Fruit fly (Drosophila melanogaster): Measurements from ENCODE around the gene Cbp80.

Gene Cbp80

DNA sequence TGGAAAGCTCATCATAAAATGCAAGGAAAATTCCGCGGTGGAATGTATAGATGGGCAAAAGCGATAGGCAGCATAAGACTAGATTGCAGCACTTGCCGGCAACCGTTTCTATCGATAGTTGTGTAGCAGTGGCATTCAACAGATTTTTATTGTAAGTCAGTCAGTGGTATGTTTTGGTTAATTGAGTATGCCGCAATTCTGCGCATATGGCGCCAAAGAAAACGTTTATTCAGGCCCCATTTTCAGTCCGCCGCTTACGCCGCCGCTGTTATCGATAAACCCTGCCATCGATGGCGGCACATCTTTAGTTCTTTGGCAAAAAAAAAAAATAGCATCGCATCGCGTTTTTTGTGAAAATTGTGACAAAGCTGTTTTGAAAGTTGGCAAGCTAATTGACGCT is at the start of gene Cbp80, which contains the start of gene Torsin:
TSS of gene Cbp80 (plus strand) at position 265 of the 400 bp plus-strand sequence.
TSS of gene Torsin (minus strand) at position 282 of the 400 bp plus-strand sequence.
- TF ChIP-seq CG8478 (optimal IDR thresholded peaks at IDR 0.05) (no peak), CTCF (optimal IDR thresholded peaks at IDR 0.05) (no peak)

DNA sequence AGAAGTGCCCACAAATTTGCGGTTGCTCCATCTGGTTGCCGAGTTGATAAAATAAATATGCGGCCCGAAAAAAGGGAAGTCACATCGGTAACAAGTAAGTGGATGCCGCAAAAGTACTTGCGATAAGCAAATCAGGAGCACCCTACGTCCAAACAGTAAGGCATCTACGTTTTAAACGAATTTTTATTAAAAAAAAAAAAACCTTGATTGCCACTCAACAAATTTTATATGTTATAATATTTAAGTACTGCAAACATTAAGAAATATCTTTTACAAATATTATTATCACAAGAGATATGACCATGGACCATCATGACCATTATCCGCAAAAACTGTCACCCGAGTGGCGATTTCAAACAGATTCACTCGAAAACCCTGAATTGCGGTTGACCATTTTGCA is 45.7 kb upstream of the Cbp80 start:
- TF ChIP-seq CTCF (optimal IDR thresholded peaks at IDR 0.05) (no peak), CG8478 (optimal IDR thresholded peaks at IDR 0.05) (no peak)

DNA sequence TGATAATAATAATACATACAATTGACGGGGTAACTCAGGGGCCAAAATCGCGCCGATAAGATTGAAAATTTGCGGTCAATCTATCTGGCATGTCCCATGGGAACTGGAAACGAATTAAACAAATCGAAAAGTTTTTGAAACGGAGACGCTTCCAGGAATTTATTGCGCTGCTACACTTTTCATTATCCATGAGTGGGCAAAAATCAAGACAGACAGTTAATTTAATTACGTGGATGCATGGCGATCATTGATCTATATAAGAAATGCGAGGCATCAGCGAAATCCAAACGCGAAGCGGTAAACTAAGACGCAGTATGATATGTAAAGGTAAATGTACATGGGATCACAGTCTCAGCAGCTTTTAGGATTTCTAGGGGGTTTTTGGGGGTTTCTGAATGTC is 45.3 kb upstream of the Cbp80 start:
- no peak for TF ChIP-seq CTCF (optimal IDR thresholded peaks at IDR 0.05)
- TF ChIP-seq CG8478 (optimal IDR thresholded peaks at IDR 0.05) = no peak

DNA sequence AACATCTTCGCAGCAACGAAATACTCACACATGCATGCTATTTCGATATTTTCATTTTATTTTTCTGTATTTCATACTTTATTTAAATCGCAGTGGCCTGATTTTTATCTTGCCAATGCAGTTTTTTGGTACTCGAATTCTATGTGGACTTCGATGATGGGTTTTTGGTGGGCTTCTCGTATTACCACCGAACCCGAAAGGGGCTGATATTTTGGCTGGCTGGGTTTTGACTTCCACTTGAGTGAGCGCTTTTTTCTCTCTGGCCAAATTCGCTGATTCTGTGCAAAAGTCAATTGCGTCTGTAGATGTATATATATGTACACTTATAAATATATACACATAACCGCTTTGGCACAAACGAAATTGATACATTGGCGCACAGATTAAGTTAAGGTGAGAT is 44.5 kb upstream of the Cbp80 start:
- no peak for TF ChIP-seq CTCF (optimal IDR thresholded peaks at IDR 0.05)
- TF ChIP-seq CG8478 (optimal IDR thresholded peaks at IDR 0.05) = no peak

DNA sequence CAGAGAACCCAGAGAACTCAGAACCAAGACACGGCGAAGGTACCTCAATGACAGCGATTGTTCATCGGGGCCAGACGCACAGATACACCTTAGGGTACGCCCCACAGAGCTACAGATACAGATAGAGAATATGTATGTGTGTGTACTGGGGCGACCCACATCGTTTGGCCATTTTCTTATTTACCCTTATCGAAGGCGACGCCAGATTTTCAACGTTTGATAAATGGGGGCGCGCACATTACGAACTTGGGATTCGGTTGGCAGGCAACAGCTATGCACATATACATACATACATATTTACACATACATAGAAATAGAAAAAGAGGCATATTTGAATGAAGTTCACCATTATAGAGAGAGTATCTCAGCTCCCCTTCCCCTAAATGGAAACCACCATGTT is 43.4 kb upstream of the Cbp80 start:
- TF ChIP-seq CTCF (optimal IDR thresholded peaks at IDR 0.05) (no peak), CG8478 (optimal IDR thresholded peaks at IDR 0.05) (no peak)

dm6 chrX:4609737-4610136 is 40.1 kb upstream of the Cbp80 start:
- TF ChIP-seq CTCF (optimal IDR thresholded peaks at IDR 0.05) = no peak
- TF ChIP-seq CG8478 (optimal IDR thresholded peaks at IDR 0.05) = no peak

DNA sequence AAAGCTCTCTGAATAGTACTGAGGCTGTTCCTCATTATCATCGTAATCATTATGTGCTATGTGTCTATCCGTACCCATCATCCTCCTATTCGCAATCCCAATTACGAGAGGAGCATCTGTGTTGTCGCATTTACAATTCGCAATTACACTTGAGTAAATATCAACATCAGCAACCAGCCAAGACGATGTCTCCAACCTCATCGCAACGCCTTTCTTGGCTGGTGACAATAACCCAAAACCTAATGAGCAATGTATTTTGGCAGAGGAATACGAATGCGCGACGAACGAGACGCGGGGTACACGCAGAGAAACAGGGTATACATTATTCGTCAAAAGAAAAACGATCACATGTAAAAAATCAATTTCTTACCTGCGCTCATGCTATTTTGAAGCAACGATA is 39.3 kb upstream of the Cbp80 start:
- TF ChIP-seq CTCF (optimal IDR thresholded peaks at IDR 0.05) (no peak), CG8478 (optimal IDR thresholded peaks at IDR 0.05) (no peak)

DNA sequence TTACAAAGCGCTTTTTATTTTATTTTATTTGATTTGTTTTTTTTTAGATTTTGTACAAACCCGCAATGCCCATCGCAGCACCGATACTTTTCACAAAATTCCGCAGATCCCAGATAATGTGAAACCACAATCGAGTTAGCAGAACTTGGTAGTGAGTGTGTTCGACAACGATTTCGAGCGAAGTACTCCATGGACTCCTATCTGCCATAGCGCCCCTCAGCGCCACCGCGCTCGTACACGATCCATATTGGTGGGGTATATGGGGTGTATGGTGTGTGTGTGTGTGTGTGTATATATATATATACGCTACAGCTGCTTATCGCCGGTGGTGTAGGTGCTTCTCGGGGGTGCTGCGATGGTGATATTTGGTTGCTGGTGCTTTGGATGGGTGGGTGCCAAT is 37.4 kb upstream of the Cbp80 start:
- TF ChIP-seq CTCF (optimal IDR thresholded peaks at IDR 0.05) = no peak
- no peak for TF ChIP-seq CG8478 (optimal IDR thresholded peaks at IDR 0.05)

DNA sequence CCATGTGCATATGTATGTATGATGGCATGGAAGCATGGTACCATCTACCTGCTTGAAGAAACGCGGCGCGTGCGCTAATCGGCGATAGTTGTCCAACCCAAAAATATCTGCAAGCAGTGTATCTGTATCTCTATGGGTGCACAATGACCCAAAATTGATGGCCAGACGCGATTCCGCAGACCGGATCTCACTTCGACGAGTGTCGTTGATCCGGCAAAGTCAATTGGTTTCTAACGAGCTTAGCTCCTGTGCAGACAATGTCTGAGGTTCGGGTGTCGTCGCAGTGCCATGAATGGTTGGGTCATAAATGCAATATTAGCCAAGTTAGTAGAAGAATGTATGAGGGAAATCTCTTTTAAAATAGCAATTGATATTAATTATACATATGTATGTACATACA is 36.2 kb upstream of the Cbp80 start:
- TF ChIP-seq CTCF (optimal IDR thresholded peaks at IDR 0.05) (no peak), CG8478 (optimal IDR thresholded peaks at IDR 0.05) (no peak)

DNA sequence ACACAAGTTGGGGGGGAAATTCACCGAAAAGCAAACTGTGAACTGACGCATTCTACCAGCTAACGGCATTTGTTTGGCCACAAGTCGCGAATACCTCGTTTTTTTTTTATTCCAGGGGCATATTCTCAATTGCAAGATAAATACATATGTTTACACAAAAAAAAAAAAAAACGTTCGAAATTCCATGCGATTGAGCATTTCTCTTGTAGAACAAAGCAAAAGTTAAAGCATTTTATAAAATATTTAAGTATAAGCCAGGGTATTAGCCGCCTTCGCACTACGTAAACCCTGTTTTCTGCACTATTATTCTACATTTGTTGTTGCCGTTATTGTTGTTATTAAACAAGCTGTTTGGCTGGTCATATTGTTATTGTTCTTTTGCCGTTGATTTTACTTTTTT is 35.5 kb upstream of the Cbp80 start:
- TF ChIP-seq CTCF (optimal IDR thresholded peaks at IDR 0.05) = no peak
- no peak for TF ChIP-seq CG8478 (optimal IDR thresholded peaks at IDR 0.05)

dm6 chrX:4614945-4615344 is 34.9 kb upstream of the Cbp80 start:
- no peak for TF ChIP-seq CG8478 (optimal IDR thresholded peaks at IDR 0.05)
- TF ChIP-seq CTCF (optimal IDR thresholded peaks at IDR 0.05) = no peak

dm6 chrX:4615684-4616292 is 34.0 kb upstream of the Cbp80 start:
- TF ChIP-seq CG8478 (optimal IDR thresholded peaks at IDR 0.05) (no peak), CTCF (optimal IDR thresholded peaks at IDR 0.05) (no peak)

dm6 chrX:4616865-4617669 is 32.7 kb upstream of the Cbp80 start, which contains the start of gene peb:
Gene peb (plus strand): TSS chrX:4617564.
- no peak for TF ChIP-seq CG8478 (optimal IDR thresholded peaks at IDR 0.05)

dm6 chrX:4618869-4619268 is 30.9 kb upstream of the Cbp80 start:
- no peak for TF ChIP-seq CTCF (optimal IDR thresholded peaks at IDR 0.05)
- no peak for TF ChIP-seq CG8478 (optimal IDR thresholded peaks at IDR 0.05)

dm6 chrX:4627160-4627559 is 22.7 kb upstream of the Cbp80 start:
- TF ChIP-seq CG8478 (optimal IDR thresholded peaks at IDR 0.05) (no peak), CTCF (optimal IDR thresholded peaks at IDR 0.05) (no peak)

dm6 chrX:4630836-4631235 is 19.0 kb upstream of the Cbp80 start, which contains the start of gene Alms1b:
Gene Alms1b (minus strand): TSS chrX:4630936.
- TF ChIP-seq CTCF (optimal IDR thresholded peaks at IDR 0.05) = no peak
- no peak for TF ChIP-seq CG8478 (optimal IDR thresholded peaks at IDR 0.05)

All from S2 (cell line).